Fruit fly (Drosophila melanogaster) whole organism, embryonic: Measurements from ENCODE around the gene Alms1a.

Source experiments
- Awh ChIP-seq: fragments of 200-800 bp; sonication (Bioruptor generic); IDR thresholded peaks from 2 replicates; pipeline ENCODE4, ENCODE4 v1.3.6; 2022; ENCODE audit warnings: missing biosample characterization, missing genetic modification characterization
- Bgb ChIP-seq: fragments of 200-800 bp; sonication (Bioruptor generic); IDR thresholded peaks from 2 replicates; pipeline ENCODE4 v1.3.6; 2022; ENCODE audit warnings: missing biosample characterization, missing genetic modification characterization; ENCODE audit not compliant: partially characterized antibody
- CG10565 ChIP-seq: fragments of 200-800 bp; sonication (Bioruptor generic); optimal IDR thresholded peaks from 3 replicates; lab custom pipeline; 2016; ENCODE audit warnings: missing biosample characterization, mild to moderate bottlenecking, missing genetic modification characterization
- CG12659 ChIP-seq: fragments of 200-800 bp; sonication (Bioruptor generic); optimal IDR thresholded peaks from 3 replicates; lab custom pipeline; 2017; ENCODE audit warnings: mild to moderate bottlenecking, missing biosample characterization, missing genetic modification reagents, missing genetic modification characterization
- CG13894 ChIP-seq: fragments of 200-800 bp; sonication (Bioruptor generic); optimal IDR thresholded peaks from 3 replicates; lab custom pipeline; 2018; ENCODE audit warnings: missing biosample characterization, mild to moderate bottlenecking, missing genetic modification characterization, moderate library complexity
- CG15479 ChIP-seq: fragments of 200-800 bp; sonication (Bioruptor generic); optimal IDR thresholded peaks from 3 replicates; lab custom pipeline; 2019; ENCODE audit warnings: missing biosample characterization, mild to moderate bottlenecking, missing genetic modification characterization, moderate library complexity
- CG15696 ChIP-seq: fragments of 200-800 bp; sonication (Bioruptor generic); optimal IDR thresholded peaks from 2 replicates; lab custom pipeline; 2019; ENCODE audit warnings: missing biosample characterization, mild to moderate bottlenecking, missing genetic modification characterization, moderate library complexity
- CG31441 ChIP-seq: fragments of 200-800 bp; sonication (Bioruptor generic); IDR thresholded peaks from 2 replicates; pipeline ENCODE4 v1.3.6; 2022; ENCODE audit warnings: missing biosample characterization, missing genetic modification characterization
- CG33557 ChIP-seq: fragments of 200-800 bp; sonication (Bioruptor generic); optimal IDR thresholded peaks from 2 replicates; lab custom pipeline; 2019; ENCODE audit warnings: missing biosample characterization, mild to moderate bottlenecking, missing genetic modification characterization, moderate library complexity
- CG34422 ChIP-seq: fragments of 200-800 bp; sonication (Bioruptor generic); IDR thresholded peaks from 3 replicates; pipeline ENCODE4 v1.3.6; 2022; ENCODE audit warnings: missing biosample characterization, missing genetic modification characterization
- CG3995 ChIP-seq: fragments of 200-800 bp; sonication (Bioruptor generic); optimal IDR thresholded peaks from 3 replicates; lab custom pipeline; 2016; ENCODE audit warnings: missing biosample characterization, missing genetic modification characterization
- CG6175 ChIP-seq: fragments of 200-800 bp; sonication (Bioruptor generic); IDR thresholded peaks from 3 replicates; pipeline ENCODE4 v1.3.6; 2022; ENCODE audit warnings: missing biosample characterization, missing genetic modification characterization
- CG6854 ChIP-seq: fragments of 200-800 bp; sonication (Bioruptor generic); optimal IDR thresholded peaks from 3 replicates; lab custom pipeline; 2017; ENCODE audit warnings: missing biosample characterization, mild to moderate bottlenecking, missing genetic modification characterization
- CG8290 ChIP-seq, 3 experiments: fragments of 200-800 bp; sonication (Bioruptor generic); optimal IDR thresholded peaks; 2 replicates each; lab custom pipeline; 2016 to 2019; ENCODE audit warnings: missing biosample characterization in 3 of 3, missing genetic modification characterization in 3 of 3, mild to moderate bottlenecking in 2 of 3, moderate library complexity in 1 of 3
- CG8478 ChIP-seq: fragments of >200 bp; optimal IDR thresholded peaks from 2 replicates; lab custom pipeline; 2018
- CG9215 ChIP-seq: fragments of 200-800 bp; sonication (Bioruptor generic); IDR thresholded peaks from 2 replicates; pipeline ENCODE4 v1.3.6; 2022; ENCODE audit warnings: missing biosample characterization, missing genetic modification characterization
- Dll ChIP-seq: fragments of 200-800 bp; sonication (Bioruptor generic); IDR thresholded peaks from 4 replicates; pipeline ENCODE4 v1.3.6; 2022; ENCODE audit warnings: missing biosample characterization, missing genetic modification characterization; ENCODE audit not compliant: partially characterized antibody
- HLHmδ ChIP-seq: fragments of 200-800 bp; sonication (Bioruptor generic); optimal IDR thresholded peaks from 2 replicates; lab custom pipeline; 2018; ENCODE audit warnings: missing biosample characterization, mild to moderate bottlenecking, missing genetic modification characterization, moderate library complexity
- Med ChIP-seq: fragments of 200-800 bp; sonication (Bioruptor generic); peaks from one replicate; lab custom pipeline; 2016; ENCODE audit warnings: missing biosample characterization, missing genetic modification characterization, mild to moderate bottlenecking, inconsistent platforms, moderate library complexity
- Nf-YB ChIP-seq: fragments of 200-800 bp; sonication (Bioruptor generic); optimal IDR thresholded peaks from 3 replicates; lab custom pipeline; 2019; ENCODE audit warnings: missing biosample characterization, mild to moderate bottlenecking, missing genetic modification characterization, moderate library complexity
- Nf-YC ChIP-seq: fragments of 200-800 bp; optimal IDR thresholded peaks from 3 replicates; lab custom pipeline; 2019; ENCODE audit warnings: missing biosample characterization, mild to moderate bottlenecking, missing genetic modification characterization, moderate library complexity
- Sin3A ChIP-seq: fragments of >200 bp; optimal IDR thresholded peaks from 2 replicates; lab custom pipeline; 2018
- Sox102F ChIP-seq: fragments of 200-800 bp; sonication (Bioruptor generic); optimal IDR thresholded peaks from 2 replicates; lab custom pipeline; 2018; ENCODE audit warnings: missing biosample characterization, mild to moderate bottlenecking, missing genetic modification characterization, moderate library complexity
- Tbp ChIP-seq: fragments of >200 bp; optimal IDR thresholded peaks from 2 replicates; lab custom pipeline; 2018; ENCODE audit warnings: missing biosample characterization, missing genetic modification characterization
- Xbp1 ChIP-seq: fragments of 200-800 bp; sonication (Bioruptor generic); optimal IDR thresholded peaks from 3 replicates; lab custom pipeline; 2016; ENCODE audit warnings: missing biosample characterization, mild to moderate bottlenecking, missing genetic modification characterization
- Xrp1 ChIP-seq: fragments of 200-800 bp; sonication (Bioruptor generic); IDR thresholded peaks from 2 replicates; pipeline ENCODE4 v1.3.6; 2022; ENCODE audit warnings: missing biosample characterization, missing genetic modification characterization
- YL-1 ChIP-seq: fragments of 200-800 bp; sonication (Bioruptor generic); optimal IDR thresholded peaks from 3 replicates; lab custom pipeline; 2017; ENCODE audit warnings: missing biosample characterization, mild to moderate bottlenecking, missing genetic modification characterization
- abd-A ChIP-seq: fragments of 200-800 bp; sonication (Bioruptor generic); optimal IDR thresholded peaks from 3 replicates; lab custom pipeline; 2019; ENCODE audit warnings: missing biosample characterization, mild to moderate bottlenecking, missing genetic modification characterization, moderate library complexity
- ci ChIP-seq: fragments of 200-800 bp; sonication (Bioruptor generic); IDR thresholded peaks from 3 replicates; pipeline ENCODE4 v1.3.6; 2022; ENCODE audit warnings: missing biosample characterization, missing genetic modification characterization
- crol ChIP-seq: fragments of 200-800 bp; sonication (Bioruptor generic); IDR thresholded peaks from 2 replicates; pipeline ENCODE4 v1.3.6; 2022; ENCODE audit warnings: missing biosample characterization, missing genetic modification characterization
- cwo ChIP-seq: fragments of 200-800 bp; sonication (Bioruptor generic); optimal IDR thresholded peaks from 3 replicates; lab custom pipeline; 2017; ENCODE audit warnings: missing biosample characterization, missing genetic modification characterization, mild to moderate bottlenecking, moderate library complexity, missing genetic modification reagents
- h ChIP-seq: fragments of >200 bp; optimal IDR thresholded peaks from 2 replicates; lab custom pipeline; 2017
- kni ChIP-seq: fragments of 200-800 bp; sonication (Bioruptor generic); optimal IDR thresholded peaks from 3 replicates; lab custom pipeline; 2017; ENCODE audit warnings: mild to moderate bottlenecking, missing biosample characterization, missing genetic modification reagents, missing genetic modification characterization
- nom ChIP-seq: fragments of 200-800 bp; sonication (Bioruptor generic); optimal IDR thresholded peaks from 2 replicates; lab custom pipeline; 2017; ENCODE audit warnings: missing biosample characterization, missing genetic modification characterization, mild to moderate bottlenecking, moderate library complexity, missing genetic modification reagents
- pros ChIP-seq: fragments of 200-800 bp; sonication (Bioruptor generic); optimal IDR thresholded peaks from 3 replicates; lab custom pipeline; 2019; ENCODE audit warnings: missing biosample characterization, mild to moderate bottlenecking, missing genetic modification characterization, moderate library complexity
- psq ChIP-seq: fragments of 200-800 bp; sonication (Bioruptor generic); optimal IDR thresholded peaks from 2 replicates; lab custom pipeline; 2017; ENCODE audit warnings: missing biosample characterization, missing genetic modification characterization
- sd ChIP-seq: fragments of 200-800 bp; sonication (Bioruptor generic); optimal IDR thresholded peaks from 3 replicates; lab custom pipeline; 2018; ENCODE audit warnings: missing biosample characterization, mild to moderate bottlenecking, missing genetic modification characterization, moderate library complexity
- slou ChIP-seq: fragments of 200-800 bp; sonication (Bioruptor generic); optimal IDR thresholded peaks from 3 replicates; lab custom pipeline; 2016; ENCODE audit warnings: missing biosample characterization, missing genetic modification characterization
- sqz ChIP-seq: fragments of 200-800 bp; sonication (Bioruptor generic); optimal IDR thresholded peaks from 3 replicates; lab custom pipeline; 2018; ENCODE audit warnings: missing biosample characterization, mild to moderate bottlenecking, missing genetic modification characterization
- unc-4 ChIP-seq: fragments of 200-800 bp; sonication (Bioruptor generic); IDR thresholded peaks from 2 replicates; pipeline ENCODE4 v1.3.6; 2022; ENCODE audit warnings: missing biosample characterization, missing genetic modification characterization; ENCODE audit not compliant: partially characterized antibody
- vvl ChIP-seq: fragments of 200-800 bp; sonication (Bioruptor generic); IDR thresholded peaks from 2 replicates; pipeline ENCODE4 v1.3.6; 2022; ENCODE audit warnings: missing biosample characterization, missing genetic modification characterization
- wor ChIP-seq: fragments of 200-800 bp; sonication (Bioruptor generic); IDR thresholded peaks from 2 replicates; pipeline ENCODE4 v1.3.6; 2022; ENCODE audit warnings: missing biosample characterization, missing genetic modification characterization
- zen2 ChIP-seq: fragments of 200-800 bp; sonication (Bioruptor generic); IDR thresholded peaks from 3 replicates; pipeline ENCODE4 v1.3.6; 2022; ENCODE audit warnings: missing biosample characterization, missing genetic modification characterization; ENCODE audit not compliant: partially characterized antibody

Gene Alms1a

dm6 chrX:4678146-4678912 is 42.5 kb upstream of the Alms1a start (continued):
- peak; percentile 9 for TF ChIP-seq Xbp1 (GFP tag; lab: Kevin White, UChicago)

- TF ChIP-seq CG33557 (GFP tag; lab: Kevin White, UChicago) (peak; percentile 44), Sox102F (GFP tag; lab: Kevin White, UChicago) (no peak), CG8290 (GFP tag; optimal IDR thresholded peaks at IDR 0.05; lab: Kevin White, UChicago) (no peak), CG8290 (tag; optimal IDR thresholded peaks at IDR 0.05; lab: Kevin White, UChicago) (peak in 1 of 2 experiments; percentile 3), HLHmδ (GFP tag; lab: Kevin White, UChicago) (peak; percentile 26), ci (GFP tag; lab: Robert Waterston, UW) (0 out of 3 replicates have a peak, but pooled peaks have one; percentile 10), pros (GFP tag; lab: Kevin White, UChicago) (peak; percentile 19), Med (GFP tag; lab: Kevin White, UChicago) (peak; percentile 16), CG15479 (GFP tag; lab: Kevin White, UChicago) (peak; percentile 26), sd (tag; lab: Kevin White, UChicago) (peak; percentile 43), YL-1 (GFP tag; lab: Kevin White, UChicago) (no peak), nom (peak; percentile 25), kni (no peak), CG12659 (GFP tag; lab: Kevin White, UChicago) (no peak), Xrp1 (GFP tag; lab: Robert Waterston, UW) (0 out of 2 replicates have a peak, but pooled peaks have one; percentile 30), CG15696 (tag; lab: Kevin White, UChicago) (peak; percentile 40)
Observed at dm6 chrX:4677427-4677826, 41.6 kb upstream of the Alms1a start.

- TF ChIP-seq slou (GFP tag; lab: Kevin White, UChicago): no peak
- TF ChIP-seq Med (GFP tag; lab: Kevin White, UChicago): peak; percentile 15
- 0 out of 2 replicates have a peak, but pooled peaks have one; percentile 7 for TF ChIP-seq crol (GFP tag; lab: Robert Waterston, UW)
- no peak for TF ChIP-seq CG31441
- TF ChIP-seq, all 482 proteins: peak for 2
Observed at dm6 chrX:4675054-4675453, 39.2 kb upstream of the Alms1a start.

- no peak for TF ChIP-seq Bgb (GFP tag; lab: Robert Waterston, UW)
- no peak for TF ChIP-seq CG8478 (lab: Kevin White, UChicago)
- TF ChIP-seq unc-4 (GFP tag; lab: Robert Waterston, UW): no peak
- no peak for TF ChIP-seq h
- TF ChIP-seq cwo (GFP tag; lab: Kevin White, UChicago): peak; percentile 26
- peak; percentile 75 for TF ChIP-seq sqz (GFP tag; lab: Kevin White, UChicago)
- no peak for TF ChIP-seq Tbp
- peak; percentile 60 for TF ChIP-seq Nf-YB (GFP tag; lab: Kevin White, UChicago)
- peak; percentile 98 for TF ChIP-seq abd-A (tag; lab: Kevin White, UChicago)
- peak; percentile 87 for TF ChIP-seq CG3995 (GFP tag; lab: Kevin White, UChicago)
- no peak for TF ChIP-seq wor (GFP tag; lab: Robert Waterston, UW)
- TF ChIP-seq Med (GFP tag; lab: Kevin White, UChicago): peak; percentile 19
- peak; percentile 65 for TF ChIP-seq Awh (GFP tag; lab: Robert Waterston, UW)
- TF ChIP-seq zen2 (GFP tag; lab: Robert Waterston, UW): no peak
- no peak for TF ChIP-seq CG33557 (GFP tag; lab: Kevin White, UChicago)
- TF ChIP-seq CG34422 (GFP tag; lab: Robert Waterston, UW): peak; percentile 64; the same call in 1 of the 3 replicates
- peak; percentile 68 for TF ChIP-seq Nf-YC
- peak; percentile 34 for TF ChIP-seq CG13894
- TF ChIP-seq vvl: peak; percentile 79
- TF ChIP-seq CG6854 (GFP tag; lab: Kevin White, UChicago): no peak
- TF ChIP-seq CG9215: no peak
- TF ChIP-seq CG10565 (GFP tag; lab: Kevin White, UChicago): no peak
- TF ChIP-seq Dll: no peak
- TF ChIP-seq CG6175 (GFP tag; lab: Robert Waterston, UW): 0 out of 3 replicates have a peak, but pooled peaks have one; percentile 17
- TF ChIP-seq psq (GFP tag; lab: Kevin White, UChicago): no peak
- TF ChIP-seq Sin3A (lab: Kevin White, UChicago): no peak
Observed at dm6 chrX:4671194-4671626, 35.4 kb upstream of the Alms1a start.
